Worm (Caenorhabditis elegans): ENCODE measurements around the gene ZC155.2.

Gene ZC155.2

DNA sequence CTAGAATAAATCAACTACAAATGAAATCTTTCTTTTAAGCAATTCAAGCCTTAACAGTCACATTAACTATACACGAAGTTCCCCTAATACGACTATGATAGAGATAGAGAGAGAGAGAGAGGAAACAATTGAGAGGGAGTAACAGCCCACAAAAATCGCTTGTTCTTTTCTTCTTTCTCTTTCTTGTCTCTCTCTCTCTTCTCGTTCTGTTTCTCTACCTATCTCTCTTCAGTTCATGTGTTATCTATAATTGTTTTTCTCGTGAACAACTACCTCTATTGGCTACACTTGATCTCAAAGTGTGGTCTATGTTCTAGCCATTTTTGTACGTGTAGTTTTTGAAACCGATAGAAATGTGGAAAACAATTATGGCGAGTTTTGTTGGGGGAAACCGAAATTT is 16.1 kb upstream of the ZC155.2 start:
- TF ChIP-seq drap-1 (GFP tag; optimal IDR thresholded peaks at IDR 0.05) (no peak), blmp-1 (tag; optimal IDR thresholded peaks at IDR 0.05) (no peak), flh-1 (GFP tag; optimal IDR thresholded peaks at IDR 0.05) (no peak), ham-2 (GFP tag; optimal IDR thresholded peaks at IDR 0.05) (peak; percentile 25), lin-32 (GFP tag; optimal IDR thresholded peaks at IDR 0.05) (no peak), mab-5 (tag; optimal IDR thresholded peaks at IDR 0.05) (no peak), ceh-83 (GFP tag; optimal IDR thresholded peaks at IDR 0.05) (no peak), M03D4.4 (tag; optimal IDR thresholded peaks at IDR 0.05) (no peak), lin-13 (tag; optimal IDR thresholded peaks at IDR 0.05) (no peak), nhr-237 (tag; optimal IDR thresholded peaks at IDR 0.05) (peak; percentile 1), sptf-1 (tag; optimal IDR thresholded peaks at IDR 0.05) (no peak), cnd-1 (tag; optimal IDR thresholded peaks at IDR 0.05) (no peak), nhr-12 (tag; optimal IDR thresholded peaks at IDR 0.05) (no peak), nhr-28 (tag; optimal IDR thresholded peaks at IDR 0.05) (peak; percentile 18), zip-8 (tag; optimal IDR thresholded peaks at IDR 0.05) (no peak), nhr-2 (tag; optimal IDR thresholded peaks at IDR 0.05) (no peak), unc-120 (tag; optimal IDR thresholded peaks at IDR 0.05; ENCODE audit: poor library complexity, severe bottlenecking) (peak; percentile 66)

- TF ChIP-seq ham-2 (GFP tag; optimal IDR thresholded peaks at IDR 0.05) (no peak), lin-13 (tag; optimal IDR thresholded peaks at IDR 0.05) (no peak), sptf-1 (tag; optimal IDR thresholded peaks at IDR 0.05) (no peak), mab-5 (tag; optimal IDR thresholded peaks at IDR 0.05) (no peak), sem-2 (GFP tag; optimal IDR thresholded peaks at IDR 0.05) (no peak), ces-1 (GFP tag; optimal IDR thresholded peaks at IDR 0.05) (no peak)
Measured at ce11 chrIII:5203310-5203709, 15.5 kb upstream of the ZC155.2 start.

DNA sequence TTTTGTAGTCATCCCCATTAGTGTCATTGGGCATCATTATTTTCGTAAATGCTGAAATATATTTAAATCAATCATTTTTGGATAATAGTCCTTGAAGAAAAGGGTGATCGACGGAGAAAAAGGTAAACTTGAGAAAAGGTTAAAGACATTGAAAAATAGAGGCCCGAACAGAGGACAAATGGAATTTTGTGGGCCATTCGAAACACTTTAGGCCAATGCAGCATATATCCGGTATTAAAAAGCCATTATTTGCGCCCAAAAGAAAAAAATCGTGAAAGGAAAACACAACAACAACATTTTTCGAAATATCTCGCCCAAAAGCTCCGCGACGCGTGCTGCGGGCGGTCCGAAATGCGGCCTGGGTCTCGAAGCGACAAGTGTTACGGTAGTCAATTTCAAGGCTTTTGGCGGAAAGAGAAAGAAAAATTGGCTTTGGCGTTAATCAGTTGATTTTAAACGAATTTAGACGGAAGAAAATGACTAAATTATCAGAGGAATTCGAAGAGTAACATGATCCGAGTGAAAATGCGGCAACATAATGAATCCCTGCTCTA is 11.8 kb upstream of the ZC155.2 start, which contains the start of gene morc-1:
TSS of gene morc-1 (minus strand) at position 51 of the 554 bp plus-strand sequence.
- no peak for TF ChIP-seq lin-32 (GFP tag; optimal IDR thresholded peaks at IDR 0.05)
- TF ChIP-seq tbx-8 (GFP tag; optimal IDR thresholded peaks at IDR 0.05) = no peak
- no peak for TF ChIP-seq ceh-83 (GFP tag; optimal IDR thresholded peaks at IDR 0.05)
- TF ChIP-seq lsy-2 (tag; optimal IDR thresholded peaks at IDR 0.05) = no peak
- TF ChIP-seq ham-2 (GFP tag; optimal IDR thresholded peaks at IDR 0.05) = no peak
- no peak for TF ChIP-seq nhr-28 (tag; optimal IDR thresholded peaks at IDR 0.05)
- no peak for TF ChIP-seq cnd-1 (tag; optimal IDR thresholded peaks at IDR 0.05)
- no peak for TF ChIP-seq nhr-12 (tag; optimal IDR thresholded peaks at IDR 0.05)
- no peak for TF ChIP-seq blmp-1 (tag; optimal IDR thresholded peaks at IDR 0.05)
- no peak for TF ChIP-seq snpc-4 (tag; optimal IDR thresholded peaks at IDR 0.05)
- no peak for TF ChIP-seq unc-62 (GFP tag; optimal IDR thresholded peaks at IDR 0.05)
- no peak for TF ChIP-seq ces-1 (GFP tag; optimal IDR thresholded peaks at IDR 0.05)
- no peak for TF ChIP-seq nhr-2 (tag; optimal IDR thresholded peaks at IDR 0.05)

DNA sequence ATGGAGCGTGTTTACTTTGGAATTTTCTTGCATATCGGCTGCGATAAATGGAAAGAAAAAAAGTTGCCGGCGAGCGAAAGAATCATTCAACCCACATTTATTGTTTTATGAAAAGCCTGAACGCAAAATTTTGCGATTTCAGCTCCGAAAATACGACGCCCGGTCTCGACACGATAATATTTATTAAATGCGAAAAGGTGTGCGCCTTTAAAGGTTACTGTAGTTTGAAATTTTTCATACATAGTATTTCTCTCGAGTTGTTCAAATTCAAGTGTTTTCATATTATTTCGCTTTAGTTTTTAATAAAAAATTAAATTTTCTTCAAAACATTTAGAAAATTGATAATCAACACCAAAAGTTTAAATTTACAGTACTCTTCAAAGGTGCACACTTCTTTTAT is 9.8 kb upstream of the ZC155.2 start, which contains the start of gene syx-16:
TSS of gene syx-16 (minus strand) at position 118 of the 400 bp plus-strand sequence.
- TF ChIP-seq snpc-4 (tag; optimal IDR thresholded peaks at IDR 0.05) = no peak

- TF ChIP-seq unc-62 (GFP tag; optimal IDR thresholded peaks at IDR 0.05) = peak; percentile 25
- TF ChIP-seq mab-5 (tag; optimal IDR thresholded peaks at IDR 0.05) = peak; percentile 53
- no peak for TF ChIP-seq unc-39 (tag; optimal IDR thresholded peaks at IDR 0.05)
Measured at ce11 chrIII:5210269-5210668, 8.5 kb upstream of the ZC155.2 start.

DNA sequence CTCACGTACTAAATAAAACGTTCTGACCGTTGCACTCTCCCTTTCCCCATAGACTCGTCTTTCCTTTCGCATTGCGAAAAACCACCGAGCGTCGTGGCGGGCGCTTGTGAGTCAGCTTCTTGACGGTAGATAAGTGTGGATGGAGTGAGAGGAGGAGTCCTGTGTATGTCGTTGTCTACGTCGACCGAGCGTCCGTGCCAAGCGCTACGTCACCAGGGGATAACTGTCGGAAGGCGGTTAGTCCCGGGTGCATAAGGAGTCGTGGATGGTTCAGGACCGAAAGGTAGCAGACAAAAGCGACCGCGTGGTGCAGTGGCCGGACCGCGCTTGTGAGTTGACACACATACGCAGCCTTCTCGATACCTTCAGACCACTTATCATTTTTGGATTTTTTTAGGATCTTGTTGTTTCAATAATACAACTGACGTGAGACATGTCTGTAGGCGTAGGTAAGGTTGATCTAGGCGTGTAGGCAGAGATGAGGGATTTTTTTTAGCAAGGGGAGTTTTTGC is 7.6 kb upstream of the ZC155.2 start:
- TF ChIP-seq bed-3 (GFP tag; optimal IDR thresholded peaks at IDR 0.05) = peak; percentile 58
- peak; percentile 46 for TF ChIP-seq unc-120 (tag; optimal IDR thresholded peaks at IDR 0.05; ENCODE audit: poor library complexity, severe bottlenecking)
- TF ChIP-seq ham-2 (GFP tag; optimal IDR thresholded peaks at IDR 0.05) = peak; percentile 75
- peak; percentile 85 for TF ChIP-seq sptf-1 (tag; optimal IDR thresholded peaks at IDR 0.05)
- peak; percentile 85 for TF ChIP-seq cnd-1 (tag; optimal IDR thresholded peaks at IDR 0.05)
- TF ChIP-seq mep-1 (tag; optimal IDR thresholded peaks at IDR 0.05) = peak; percentile 0
- TF ChIP-seq nhr-2 (tag; optimal IDR thresholded peaks at IDR 0.05) = peak; percentile 46
- peak; percentile 88 for TF ChIP-seq ceh-83 (GFP tag; optimal IDR thresholded peaks at IDR 0.05)
- TF ChIP-seq tbx-8 (GFP tag; optimal IDR thresholded peaks at IDR 0.05) = peak; percentile 7
- TF ChIP-seq ceh-43 (GFP tag; optimal IDR thresholded peaks at IDR 0.05) = peak; percentile 60
- TF ChIP-seq flh-1 (GFP tag; optimal IDR thresholded peaks at IDR 0.05) = peak; percentile 45
- TF ChIP-seq nhr-12 (tag; optimal IDR thresholded peaks at IDR 0.05) = peak; percentile 15
